Fruit fly (Drosophila melanogaster): Measurements from ENCODE around the gene CG1737.

CG1737 gene

dm6 chrX:11367783-11368509 is 17.5 kb downstream of the CG1737 start, which contains the start of the genes hop and Tim8 (continued):
- TF ChIP-seq CG13296 (GFP tag; optimal IDR thresholded peaks at IDR 0.05): no peak
- peak; percentile 99 for TF ChIP-seq CG15514 (GFP tag; optimal IDR thresholded peaks at IDR 0.05)
- peak; percentile 71 for TF ChIP-seq sens (GFP tag)
- TF ChIP-seq CG14667 (GFP tag; IDR thresholded peaks at IDR 0.05): no peak
- TF ChIP-seq zen2 (GFP tag; IDR thresholded peaks at IDR 0.05; ENCODE audit: partially characterized antibody): peak; percentile 77
- peak; percentile 93 for TF ChIP-seq CG7963 (GFP tag; IDR thresholded peaks at IDR 0.05; ENCODE audit: partially characterized antibody)
- peak; percentile 46 for TF ChIP-seq CG30020 (tag; optimal IDR thresholded peaks at IDR 0.05)
- no peak for TF ChIP-seq CG18619 (GFP tag; optimal IDR thresholded peaks at IDR 0.05)
- TF ChIP-seq phol (tag; optimal IDR thresholded peaks at IDR 0.05): peak; percentile 5
- TF ChIP-seq peb (GFP tag; IDR thresholded peaks at IDR 0.05): no peak
- peak; percentile 95 for TF ChIP-seq chinmo (GFP tag; IDR thresholded peaks at IDR 0.05; ENCODE audit: partially characterized antibody)
- TF ChIP-seq CG7987 (GFP tag; optimal IDR thresholded peaks at IDR 0.05): no peak
- TF ChIP-seq CG6791 (GFP tag; IDR thresholded peaks at IDR 0.05; ENCODE audit: partially characterized antibody): peak; percentile 86
- no peak for TF ChIP-seq Usf (GFP tag; optimal IDR thresholded peaks at IDR 0.05)
- TF ChIP-seq croc (GFP tag; conservative IDR thresholded peaks at IDR 0.05): no peak
- TF ChIP-seq wdn (GFP tag; IDR thresholded peaks at IDR 0.05): no peak
- peak; percentile 67 for TF ChIP-seq Med (GFP tag)
- TF ChIP-seq salm (tag; optimal IDR thresholded peaks at IDR 0.05): no peak
- TF ChIP-seq vvl (GFP tag; IDR thresholded peaks at IDR 0.05): no peak
- TF ChIP-seq tin (GFP tag; optimal IDR thresholded peaks at IDR 0.05): no peak
- peak; percentile 53 for TF ChIP-seq row (GFP tag; IDR thresholded peaks at IDR 0.05)
- TF ChIP-seq CG5953 (GFP tag; IDR thresholded peaks at IDR 0.05): no peak
- TF ChIP-seq Dp (GFP tag; optimal IDR thresholded peaks at IDR 0.05): peak; percentile 44
- peak; percentile 86 for TF ChIP-seq bbx (GFP tag; IDR thresholded peaks at IDR 0.05; ENCODE audit: partially characterized antibody)
- TF ChIP-seq Atf3 (GFP tag; optimal IDR thresholded peaks at IDR 0.05): no peak
- peak; percentile 92 for TF ChIP-seq CG14860 (GFP tag; IDR thresholded peaks at IDR 0.05; ENCODE audit: partially characterized antibody)
- no peak for TF ChIP-seq sisA (GFP tag; IDR thresholded peaks at IDR 0.05)
- no peak for TF ChIP-seq sqz (GFP tag; optimal IDR thresholded peaks at IDR 0.05)
- TF ChIP-seq Dref (GFP tag; IDR thresholded peaks at IDR 0.05): peak; percentile 94
- TF ChIP-seq ftz-f1 (GFP tag; optimal IDR thresholded peaks at IDR 0.05): no peak
- no peak for TF ChIP-seq pum (GFP tag; optimal IDR thresholded peaks at IDR 0.05)
- TF ChIP-seq Scr (GFP tag; IDR thresholded peaks at IDR 0.05; ENCODE audit: partially characterized antibody): peak; percentile 91
- peak; percentile 52 for TF ChIP-seq Ets97D (GFP tag; optimal IDR thresholded peaks at IDR 0.05)
- peak; percentile 58 for TF ChIP-seq CG4617 (GFP tag; optimal IDR thresholded peaks at IDR 0.05; ENCODE audit: borderline replicate concordance)
- no peak for TF ChIP-seq Blimp-1 (GFP tag; optimal IDR thresholded peaks at IDR 0.05)
- peak; percentile 32 for TF ChIP-seq CG9797 (GFP tag; optimal IDR thresholded peaks at IDR 0.05)
- no peak for TF ChIP-seq TFAM (GFP tag; optimal IDR thresholded peaks at IDR 0.05)
- TF ChIP-seq Nf-YC (tag; optimal IDR thresholded peaks at IDR 0.05): peak; percentile 45
- peak; percentile 95 for TF ChIP-seq hb (GFP tag; IDR thresholded peaks at IDR 0.05; ENCODE audit: partially characterized antibody)
- TF ChIP-seq CG12659 (GFP tag; optimal IDR thresholded peaks at IDR 0.05): peak; percentile 66
- TF ChIP-seq MBD-R2 (GFP tag; IDR thresholded peaks at IDR 0.05): peak; percentile 24; the same call in 1 of the 2 replicates
- peak; percentile 94 for TF ChIP-seq bigmax (GFP tag; optimal IDR thresholded peaks at IDR 0.05)
- peak; percentile 63 for TF ChIP-seq CG14710 (tag; optimal IDR thresholded peaks at IDR 0.05)
- TF ChIP-seq CG15601 (tag; optimal IDR thresholded peaks at IDR 0.05): no peak
- TF ChIP-seq CG4424 (GFP tag; optimal IDR thresholded peaks at IDR 0.05): no peak
- TF ChIP-seq ato (GFP tag; IDR thresholded peaks at IDR 0.05; ENCODE audit: partially characterized antibody): peak; percentile 96
- peak in 1 of 3 experiments; percentile 5 for TF ChIP-seq lola (GFP tag; optimal IDR thresholded peaks at IDR 0.05)
- peak; percentile 87 for TF ChIP-seq tna (GFP tag; IDR thresholded peaks at IDR 0.05; ENCODE audit: partially characterized antibody)
